Worm (Caenorhabditis elegans): ENCODE data around the gene ceh-10.

ceh-10 gene

ce11 chrIII:5785273-5785929, 13.4 kb upstream of the ceh-10 start, which contains the start of gene Y37B11A.3:
TSS of gene Y37B11A.3 (minus strand) at chrIII:5785323.
- TF ChIP-seq ztf-7 (tag; optimal IDR thresholded peaks at IDR 0.05): no peak
- no peak for TF ChIP-seq fos-1 (tag; optimal IDR thresholded peaks at IDR 0.05)
- no peak for TF ChIP-seq ama-1 (optimal IDR thresholded peaks at IDR 0.05)
- TF ChIP-seq zip-11 (GFP tag; IDR thresholded peaks at IDR 0.05): no peak
- TF ChIP-seq lin-15B (tag; optimal IDR thresholded peaks at IDR 0.05): no peak
- TF ChIP-seq Y5F2A.4 (GFP tag; optimal IDR thresholded peaks at IDR 0.05): no peak
- no peak for TF ChIP-seq cey-2 (tag; optimal IDR thresholded peaks at IDR 0.05; ENCODE audit: borderline replicate concordance, insufficient read depth)
- TF ChIP-seq F26F4.8 (GFP tag; conservative IDR thresholded peaks at IDR 0.05): no peak
- TF ChIP-seq lim-7 (GFP tag; IDR thresholded peaks at IDR 0.05): no peak
- TF ChIP-seq rbr-2 (tag; optimal IDR thresholded peaks at IDR 0.05): peak; percentile 65
- TF ChIP-seq F10B5.3 (tag; optimal IDR thresholded peaks at IDR 0.05): no peak
- no peak for TF ChIP-seq madf-9 (GFP tag; conservative IDR thresholded peaks at IDR 0.05)
- TF ChIP-seq mdl-1 (tag; optimal IDR thresholded peaks at IDR 0.05): no peak
- no peak for TF ChIP-seq ceh-32 (tag; optimal IDR thresholded peaks at IDR 0.05; ENCODE audit: poor library complexity)
- peak; percentile 22; the same call in 1 of the 2 replicates for TF ChIP-seq mdt-29 (GFP tag; IDR thresholded peaks at IDR 0.05)
- TF ChIP-seq dmd-9 (GFP tag; IDR thresholded peaks at IDR 0.05): peak; percentile 62; the same call in 1 of the 2 replicates
- TF ChIP-seq duxl-1 (tag; optimal IDR thresholded peaks at IDR 0.05; ENCODE audit: poor library complexity): peak; percentile 39
- peak in 1 of 2 experiments; percentile 78 for TF ChIP-seq lsy-2 (tag; optimal IDR thresholded peaks at IDR 0.05)
- no peak for TF ChIP-seq D1046.2 (GFP tag; IDR thresholded peaks at IDR 0.05)
- no peak for TF ChIP-seq sdz-12 (GFP tag; optimal IDR thresholded peaks at IDR 0.05)
- no peak for TF ChIP-seq ceh-28 (tag; optimal IDR thresholded peaks at IDR 0.05)
- no peak for TF ChIP-seq F49E8.2 (tag; optimal IDR thresholded peaks at IDR 0.05; ENCODE audit: borderline replicate concordance)
- peak; percentile 72 for TF ChIP-seq dmd-6 (GFP tag; IDR thresholded peaks at IDR 0.05)
- TF ChIP-seq nhr-76 (tag; optimal IDR thresholded peaks at IDR 0.05): no peak
- TF ChIP-seq Y48G9A.11 (GFP tag; IDR thresholded peaks at IDR 0.05): no peak; the same call in 1 of the 2 replicates
- TF ChIP-seq mxl-2 (GFP tag; conservative IDR thresholded peaks at IDR 0.05): no peak
- TF ChIP-seq pha-4 (GFP tag; IDR thresholded peaks at IDR 0.05): no peak
- no peak for TF ChIP-seq pha-4 (tag; optimal IDR thresholded peaks at IDR 0.05)
- no peak for TF ChIP-seq R02D3.7 (tag; optimal IDR thresholded peaks at IDR 0.05)
- TF ChIP-seq F37D6.2 (tag; optimal IDR thresholded peaks at IDR 0.05): peak; percentile 21
- no peak for TF ChIP-seq nhr-25 (tag; optimal IDR thresholded peaks at IDR 0.05; ENCODE audit: borderline replicate concordance, insufficient read depth)
- TF ChIP-seq saeg-2 (GFP tag; IDR thresholded peaks at IDR 0.05): no peak; the same call in 1 of the 2 replicates
- no peak for TF ChIP-seq fkh-10 (GFP tag; optimal IDR thresholded peaks at IDR 0.05)
- TF ChIP-seq egl-43 (GFP tag; IDR thresholded peaks at IDR 0.05): no peak; the same call in 1 of the 2 replicates
- TF ChIP-seq ceh-20 (GFP tag; IDR thresholded peaks at IDR 0.05): peak; percentile 68; the same call in 1 of the 2 replicates
- TF ChIP-seq nhr-10 (tag; optimal IDR thresholded peaks at IDR 0.05): no peak
- TF ChIP-seq set-16 (GFP tag; IDR thresholded peaks at IDR 0.05): peak; percentile 33; the same call in 1 of the 2 replicates
- peak; percentile 39 for TF ChIP-seq nhr-77 (tag; optimal IDR thresholded peaks at IDR 0.05)
- TF ChIP-seq mxl-3 (GFP tag; optimal IDR thresholded peaks at IDR 0.05): peak; percentile 58
- no peak for TF ChIP-seq Y105C5A.15 (GFP tag; IDR thresholded peaks at IDR 0.05)
- TF ChIP-seq dve-1 (tag; optimal IDR thresholded peaks at IDR 0.05; ENCODE audit: insufficient read depth): peak; percentile 73
- TF ChIP-seq mes-2 (tag; optimal IDR thresholded peaks at IDR 0.05; ENCODE audit: poor library complexity, severe bottlenecking): peak; percentile 84
- TF ChIP-seq ztf-11 (tag; optimal IDR thresholded peaks at IDR 0.05): no peak
- TF ChIP-seq Y75B8A.6 (GFP tag; IDR thresholded peaks at IDR 0.05): 0 out of 2 replicates have a peak, but pooled peaks have one; percentile 43
- TF ChIP-seq hmg-1.1 (GFP tag; IDR thresholded peaks at IDR 0.05): peak; percentile 83
- TF ChIP-seq zag-1 (tag; optimal IDR thresholded peaks at IDR 0.05): no peak
- TF ChIP-seq unc-39 (tag; optimal IDR thresholded peaks at IDR 0.05): no peak
- no peak for TF ChIP-seq unc-62 (GFP tag; optimal IDR thresholded peaks at IDR 0.05 in 1 of 2)
- no peak for TF ChIP-seq unc-62 (tag; optimal IDR thresholded peaks at IDR 0.05)
- no peak for TF ChIP-seq ces-1 (GFP tag; optimal IDR thresholded peaks at IDR 0.05)
